Fruit fly (Drosophila melanogaster) whole organism, embryonic: ENCODE data around the gene ATP7.

Experiments used
- Aef1 ChIP-seq: fragments of 200-800 bp; sonication (Bioruptor generic); IDR thresholded peaks from 3 replicates; pipeline ENCODE4 v1.3.6; 2022; ENCODE audit warnings: missing biosample characterization, missing genetic modification characterization
- Asciz ChIP-seq: fragments of 200-800 bp; sonication (Bioruptor generic); optimal IDR thresholded peaks from 2 replicates; lab custom pipeline; 2017; ENCODE audit warnings: missing biosample characterization, mild to moderate bottlenecking, missing genetic modification characterization, missing genetic modification reagents
- Atf-2 ChIP-seq: fragments of 200-800 bp; sonication (Bioruptor generic); optimal IDR thresholded peaks from 2 replicates; lab custom pipeline; 2016; ENCODE audit warnings: missing biosample characterization, missing genetic modification characterization
- Atf3 ChIP-seq: fragments of 200-800 bp; sonication (Bioruptor generic); optimal IDR thresholded peaks from 3 replicates; lab custom pipeline; 2016; ENCODE audit warnings: missing biosample characterization, missing genetic modification characterization
- Awh ChIP-seq: fragments of 200-800 bp; sonication (Bioruptor generic); IDR thresholded peaks from 2 replicates; pipeline ENCODE4, ENCODE4 v1.3.6; 2022; ENCODE audit warnings: missing biosample characterization, missing genetic modification characterization
- B-H1 ChIP-seq: fragments of 200-800 bp; sonication (Bioruptor generic); IDR thresholded peaks from 3 replicates; pipeline ENCODE4 v1.3.6; 2022; ENCODE audit warnings: missing biosample characterization, missing genetic modification characterization
- C15 ChIP-seq: fragments of 200-800 bp; sonication (Bioruptor generic); IDR thresholded peaks from 3 replicates; pipeline ENCODE4 v1.3.6; 2022; ENCODE audit warnings: missing biosample characterization, missing genetic modification characterization
- CG10274 ChIP-seq: fragments of 200-800 bp; sonication (Bioruptor generic); optimal IDR thresholded peaks from 3 replicates; lab custom pipeline; 2017; ENCODE audit warnings: missing biosample characterization, mild to moderate bottlenecking, missing genetic modification characterization
- CG11093 ChIP-seq: fragments of 200-800 bp; sonication (Bioruptor generic); IDR thresholded peaks from 3 replicates; pipeline ENCODE4 v1.3.6; 2022; ENCODE audit warnings: missing biosample characterization, missing genetic modification characterization
- CG11560 ChIP-seq: fragments of 200-800 bp; sonication (Bioruptor generic); IDR thresholded peaks from 3 replicates; pipeline ENCODE4 v1.3.6; 2022; ENCODE audit warnings: missing biosample characterization, missing genetic modification characterization
- CG12155 ChIP-seq: fragments of 200-800 bp; sonication (Bioruptor generic); optimal IDR thresholded peaks from 3 replicates; lab custom pipeline; 2016; ENCODE audit warnings: missing biosample characterization, missing genetic modification characterization
- CG12391 ChIP-seq: fragments of 200-800 bp; sonication (Bioruptor generic); optimal IDR thresholded peaks from 3 replicates; lab custom pipeline; 2018; ENCODE audit warnings: missing biosample characterization, mild to moderate bottlenecking, missing genetic modification characterization, moderate library complexity
- CG15269 ChIP-seq: fragments of 200-800 bp; sonication (Bioruptor generic); optimal IDR thresholded peaks from 2 replicates; lab custom pipeline; 2018; ENCODE audit warnings: missing biosample characterization, mild to moderate bottlenecking, missing genetic modification characterization, moderate library complexity
- CG17359 ChIP-seq: fragments of 200-800 bp; sonication (Bioruptor generic); optimal IDR thresholded peaks from 3 replicates; lab custom pipeline; 2018; ENCODE audit warnings: missing biosample characterization, mild to moderate bottlenecking, missing genetic modification characterization, moderate library complexity
- CG17361 ChIP-seq: fragments of 200-800 bp; sonication (Bioruptor generic); IDR thresholded peaks from 3 replicates; pipeline ENCODE4 v1.3.6; 2022; ENCODE audit warnings: missing biosample characterization, missing genetic modification characterization
- CG17829 ChIP-seq: fragments of 200-800 bp; optimal IDR thresholded peaks from 2 replicates; lab custom pipeline; 2019; ENCODE audit warnings: missing biosample characterization, mild to moderate bottlenecking, missing genetic modification characterization, moderate library complexity
- CG17912 ChIP-seq: fragments of 200-800 bp; sonication (Bioruptor generic); optimal IDR thresholded peaks from 2 replicates; lab custom pipeline; 2018; ENCODE audit warnings: missing biosample characterization, mild to moderate bottlenecking, missing genetic modification characterization
- CG3065 ChIP-seq: fragments of 200-800 bp; sonication (Bioruptor generic); optimal IDR thresholded peaks from 2 replicates; lab custom pipeline; 2016; ENCODE audit warnings: missing biosample characterization, missing genetic modification characterization
- CG3163 ChIP-seq: fragments of 200-800 bp; sonication (Bioruptor generic); optimal IDR thresholded peaks from 3 replicates; lab custom pipeline; 2016; ENCODE audit warnings: missing biosample characterization, missing genetic modification characterization
- CG4282 ChIP-seq: fragments of 200-800 bp; sonication (Bioruptor generic); optimal IDR thresholded peaks from 2 replicates; lab custom pipeline; 2016; ENCODE audit warnings: missing biosample characterization, missing genetic modification characterization
- CG7745 ChIP-seq: fragments of 200-800 bp; sonication (Bioruptor generic); optimal IDR thresholded peaks from 2 replicates; lab custom pipeline; 2018; ENCODE audit warnings: missing biosample characterization, mild to moderate bottlenecking, missing genetic modification characterization, moderate library complexity
- CG8924 ChIP-seq: fragments of 200-800 bp; optimal IDR thresholded peaks from 3 replicates; lab custom pipeline; 2019; ENCODE audit warnings: missing biosample characterization, mild to moderate bottlenecking, missing genetic modification characterization, moderate library complexity
- CoRest ChIP-seq: fragments of 200-800 bp; sonication (Bioruptor generic); optimal IDR thresholded peaks from 3 replicates; lab custom pipeline; 2018; ENCODE audit warnings: missing biosample characterization, mild to moderate bottlenecking, missing genetic modification characterization, moderate library complexity
- D ChIP-seq, 2 experiments: fragments of 200-800 bp in 1 of 2; fragments of >200 bp in 1 of 2; sonication (Bioruptor generic) in 1 of 2; optimal IDR thresholded peaks; 2 replicates in 1 of 2; 3 replicates in 1 of 2; lab custom pipeline; 2017; ENCODE audit warnings: mild to moderate bottlenecking in 1 of 2, missing biosample characterization in 1 of 2, missing genetic modification characterization in 1 of 2, missing genetic modification reagents in 1 of 2
- Dbx ChIP-seq: fragments of 200-800 bp; sonication (Bioruptor generic); IDR thresholded peaks from 3 replicates; pipeline ENCODE4 v1.3.6; 2022; ENCODE audit warnings: missing biosample characterization, missing genetic modification characterization
- HLH3B ChIP-seq: fragments of 200-800 bp; sonication (Bioruptor generic); IDR thresholded peaks from 2 replicates; pipeline ENCODE4 v1.3.6; 2022; ENCODE audit warnings: missing biosample characterization, missing genetic modification characterization
- Hr78 ChIP-seq, 2 experiments: fragments of 200-800 bp in 1 of 2; fragments of >200 bp in 1 of 2; sonication (Bioruptor generic) in 1 of 2; optimal IDR thresholded peaks; 2 replicates each; lab custom pipeline; 2017 to 2019; ENCODE audit warnings: missing biosample characterization in 2 of 2, missing genetic modification characterization in 2 of 2, mild to moderate bottlenecking in 1 of 2, moderate library complexity in 1 of 2
- NC2β ChIP-seq: fragments of 200-800 bp; sonication (Bioruptor generic); optimal IDR thresholded peaks from 2 replicates; lab custom pipeline; 2016; ENCODE audit warnings: missing biosample characterization, missing genetic modification characterization
- Oli ChIP-seq: fragments of 200-800 bp; sonication (Bioruptor generic); optimal IDR thresholded peaks from 2 replicates; lab custom pipeline; 2018; ENCODE audit warnings: missing biosample characterization, mild to moderate bottlenecking, missing genetic modification characterization, moderate library complexity
- Opbp ChIP-seq: fragments of 200-800 bp; sonication (Bioruptor generic); IDR thresholded peaks from 3 replicates; pipeline ENCODE4 v1.3.6; 2022; ENCODE audit warnings: missing biosample characterization, missing genetic modification characterization; ENCODE audit not compliant: partially characterized antibody
- Sin3A ChIP-seq: fragments of >200 bp; optimal IDR thresholded peaks from 2 replicates; lab custom pipeline; 2018
- Ssrp ChIP-seq: fragments of 200-800 bp; sonication (Bioruptor generic); optimal IDR thresholded peaks from 2 replicates; lab custom pipeline; 2018; ENCODE audit warnings: missing biosample characterization, mild to moderate bottlenecking, missing genetic modification characterization, moderate library complexity
- Usf ChIP-seq: fragments of 200-800 bp; sonication (Bioruptor generic); optimal IDR thresholded peaks from 2 replicates; lab custom pipeline; 2017; ENCODE audit warnings: missing genotype, missing biosample characterization, missing genetic modification characterization
- YL-1 ChIP-seq: fragments of 200-800 bp; sonication (Bioruptor generic); optimal IDR thresholded peaks from 3 replicates; lab custom pipeline; 2017; ENCODE audit warnings: missing biosample characterization, mild to moderate bottlenecking, missing genetic modification characterization
- ara ChIP-seq: fragments of 200-800 bp; sonication (Bioruptor generic); IDR thresholded peaks from 2 replicates; pipeline ENCODE4 v1.3.6; 2022; ENCODE audit warnings: missing biosample characterization, missing genetic modification characterization
- croc ChIP-seq: fragments of 200-800 bp; sonication (Bioruptor generic); conservative IDR thresholded peaks from 3 replicates; pipeline ENCODE4 v1.3.6; 2022; ENCODE audit warnings: missing biosample characterization, missing genetic modification characterization
- dm ChIP-seq: fragments of 200-800 bp; sonication (Bioruptor generic); optimal IDR thresholded peaks from 3 replicates; lab custom pipeline; 2016; ENCODE audit warnings: missing biosample characterization, missing genetic modification characterization
- dmrt99B ChIP-seq: fragments of 200-800 bp; sonication (Bioruptor generic); optimal IDR thresholded peaks from 2 replicates; lab custom pipeline; 2018; ENCODE audit warnings: missing biosample characterization, mild to moderate bottlenecking, missing genetic modification characterization, moderate library complexity
- her ChIP-seq: fragments of 200-800 bp; sonication (Bioruptor generic); optimal IDR thresholded peaks from 2 replicates; lab custom pipeline; 2016; ENCODE audit warnings: missing biosample characterization, missing genetic modification characterization
- nerfin-1 ChIP-seq: fragments of 200-800 bp; sonication (Bioruptor generic); optimal IDR thresholded peaks from 3 replicates; lab custom pipeline; 2019; ENCODE audit warnings: missing biosample characterization, mild to moderate bottlenecking, missing genetic modification characterization, moderate library complexity
- phol ChIP-seq: fragments of 200-800 bp; sonication (Bioruptor generic); optimal IDR thresholded peaks from 3 replicates; lab custom pipeline; 2018; ENCODE audit warnings: missing biosample characterization, mild to moderate bottlenecking, missing genetic modification characterization, moderate library complexity
- pita ChIP-seq: fragments of 200-800 bp; sonication (Bioruptor generic); optimal IDR thresholded peaks from 2 replicates; lab custom pipeline; 2017; ENCODE audit warnings: missing biosample characterization, mild to moderate bottlenecking, missing genetic modification characterization
- ranshi ChIP-seq: fragments of 200-800 bp; sonication (Bioruptor generic); IDR thresholded peaks from 2 replicates; pipeline ENCODE4 v1.3.6; 2022; ENCODE audit warnings: missing biosample characterization, missing genetic modification characterization
- stwl ChIP-seq: fragments of 200-800 bp; sonication (Bioruptor generic); optimal IDR thresholded peaks from 3 replicates; lab custom pipeline; 2018; ENCODE audit warnings: missing biosample characterization, mild to moderate bottlenecking, missing genetic modification characterization, moderate library complexity
- tap ChIP-seq: fragments of 200-800 bp; optimal IDR thresholded peaks from 3 replicates; lab custom pipeline; 2019; ENCODE audit warnings: missing biosample characterization, mild to moderate bottlenecking, missing genetic modification characterization, moderate library complexity
- twi ChIP-seq: fragments of 200-800 bp; optimal IDR thresholded peaks from 2 replicates; lab custom pipeline; 2019; ENCODE audit warnings: missing biosample characterization, mild to moderate bottlenecking, missing genetic modification characterization, moderate library complexity
- unc-4 ChIP-seq: fragments of 200-800 bp; sonication (Bioruptor generic); IDR thresholded peaks from 2 replicates; pipeline ENCODE4 v1.3.6; 2022; ENCODE audit warnings: missing biosample characterization, missing genetic modification characterization; ENCODE audit not compliant: partially characterized antibody
- vvl ChIP-seq: fragments of 200-800 bp; sonication (Bioruptor generic); IDR thresholded peaks from 2 replicates; pipeline ENCODE4 v1.3.6; 2022; ENCODE audit warnings: missing biosample characterization, missing genetic modification characterization

Gene ATP7

dm6 chrX:11839308-11839707 is 15.5 kb upstream of the ATP7 start, which contains the start of gene Cyp28c1:
Cyp28c1 (plus strand) TSS chrX:11839608.
- TF ChIP-seq CG17361 (GFP tag; lab: Robert Waterston, UW), result no peak
- no peak for TF ChIP-seq Opbp (GFP tag; lab: Robert Waterston, UW)
- no peak for TF ChIP-seq unc-4 (GFP tag; lab: Robert Waterston, UW)
- TF ChIP-seq Atf3, result no peak
- no peak for TF ChIP-seq her (GFP tag; lab: Kevin White, UChicago)
- no peak for TF ChIP-seq dm (GFP tag; lab: Kevin White, UChicago)
- no peak for TF ChIP-seq CG12155
- TF ChIP-seq D (optimal IDR thresholded peaks at IDR 0.05; lab: Kevin White, UChicago), result no peak
- no peak for TF ChIP-seq D (GFP tag; optimal IDR thresholded peaks at IDR 0.05; lab: Kevin White, UChicago)
- no peak for TF ChIP-seq croc (GFP tag; lab: Robert Waterston, UW)
- no peak for TF ChIP-seq CG4282 (GFP tag; lab: Kevin White, UChicago)
- TF ChIP-seq CG3163 (GFP tag; lab: Kevin White, UChicago), result no peak
- no peak for TF ChIP-seq CG3065 (GFP tag; lab: Kevin White, UChicago)
- TF ChIP-seq CG7745, result no peak
- TF ChIP-seq, all 482 proteins: peak for 0

dm6 chrX:11841702-11842378 is 13.0 kb upstream of the ATP7 start:
- TF ChIP-seq Awh (GFP tag; lab: Robert Waterston, UW) (no peak), CG15269 (tag; lab: Kevin White, UChicago) (peak; percentile 13), Ssrp (tag; lab: Kevin White, UChicago) (peak; percentile 18), Usf (GFP tag; lab: Kevin White, UChicago) (no peak), phol (tag; lab: Kevin White, UChicago) (peak; percentile 59), NC2β (GFP tag; lab: Kevin White, UChicago) (no peak), Hr78 (GFP tag; optimal IDR thresholded peaks at IDR 0.05; lab: Kevin White, UChicago) (peak in 1 of 2 experiments; percentile 37), ara (GFP tag; lab: Robert Waterston, UW) (no peak), stwl (tag; lab: Kevin White, UChicago) (no peak), HLH3B (GFP tag; lab: Robert Waterston, UW) (no peak), Sin3A (lab: Kevin White, UChicago) (no peak), C15 (GFP tag; lab: Robert Waterston, UW) (no peak), CG17359 (tag; lab: Kevin White, UChicago) (peak; percentile 53), YL-1 (GFP tag; lab: Kevin White, UChicago) (no peak), twi (no peak), CG8924 (tag; lab: Kevin White, UChicago) (peak; percentile 33), CG11560 (tag; lab: Robert Waterston, UW) (no peak), B-H1 (GFP tag; lab: Robert Waterston, UW) (no peak), CoRest (tag; lab: Kevin White, UChicago) (peak; percentile 35), pita (GFP tag; lab: Kevin White, UChicago) (no peak), Oli (peak; percentile 16), CG10274 (GFP tag; lab: Kevin White, UChicago) (no peak), tap (tag; lab: Kevin White, UChicago) (peak; percentile 37), CG11093 (GFP tag; lab: Robert Waterston, UW) (no peak), Dbx (no peak), Asciz (peak; percentile 48), Atf-2 (no peak), nerfin-1 (tag; lab: Kevin White, UChicago) (peak; percentile 12), CG17829 (tag; lab: Kevin White, UChicago) (peak; percentile 7), Aef1 (GFP tag; lab: Robert Waterston, UW) (no peak), CG17361 (GFP tag; lab: Robert Waterston, UW) (peak; percentile 58; the same call in 2 of the 3 replicates), ranshi (GFP tag; lab: Robert Waterston, UW) (no peak), CG12391 (tag; lab: Kevin White, UChicago) (peak; percentile 44), vvl (GFP tag; lab: Robert Waterston, UW) (peak; percentile 36; the same call in 1 of the 2 replicates), CG17912 (GFP tag; lab: Kevin White, UChicago) (no peak), dmrt99B (tag; lab: Kevin White, UChicago) (peak; percentile 71)
